Fruit fly (Drosophila melanogaster) whole organism, embryonic: Measurements from ENCODE around the gene spg.

ENCODE experiments used
- Atf-2 ChIP-seq: fragments of 200-800 bp; sonication (Bioruptor generic); optimal IDR thresholded peaks from 2 replicates; lab custom pipeline; 2016; ENCODE audit warnings: missing biosample characterization, missing genetic modification characterization
- Bdp1 ChIP-seq: fragments of 200-800 bp; sonication (Bioruptor generic); optimal IDR thresholded peaks from 3 replicates; lab custom pipeline; 2016; ENCODE audit warnings: missing biosample characterization, missing genetic modification characterization
- CG10431 ChIP-seq: fragments of 200-800 bp; sonication (Bioruptor generic); optimal IDR thresholded peaks from 3 replicates; lab custom pipeline; 2018; ENCODE audit warnings: missing biosample characterization, mild to moderate bottlenecking, missing genetic modification characterization
- CG11695 ChIP-seq: fragments of 200-800 bp; sonication (Bioruptor generic); IDR thresholded peaks from 3 replicates; pipeline ENCODE4 v1.3.6; 2022; ENCODE audit warnings: missing biosample characterization, missing genetic modification characterization
- CG12071 ChIP-seq: fragments of 200-800 bp; sonication (Bioruptor generic); optimal IDR thresholded peaks from 3 replicates; lab custom pipeline; 2018; ENCODE audit warnings: missing biosample characterization, mild to moderate bottlenecking, missing genetic modification characterization
- CG1233 ChIP-seq: fragments of 200-800 bp; sonication (Bioruptor generic); optimal IDR thresholded peaks from 4 replicates; lab custom pipeline; 2018; ENCODE audit warnings: missing biosample characterization, mild to moderate bottlenecking, missing genetic modification characterization
- CG13894 ChIP-seq: fragments of 200-800 bp; sonication (Bioruptor generic); optimal IDR thresholded peaks from 3 replicates; lab custom pipeline; 2018; ENCODE audit warnings: missing biosample characterization, mild to moderate bottlenecking, missing genetic modification characterization, moderate library complexity
- CG1529 ChIP-seq: fragments of 200-800 bp; sonication (Bioruptor generic); optimal IDR thresholded peaks from 3 replicates; lab custom pipeline; 2018; ENCODE audit warnings: missing biosample characterization, missing genetic modification characterization
- CG1647 ChIP-seq: fragments of 200-800 bp; sonication (Bioruptor generic); optimal IDR thresholded peaks from 3 replicates; lab custom pipeline; 2016; ENCODE audit warnings: missing biosample characterization, missing genetic modification characterization
- CG17385 ChIP-seq: fragments of 200-800 bp; sonication (Bioruptor generic); optimal IDR thresholded peaks from 3 replicates; lab custom pipeline; 2018; ENCODE audit warnings: missing biosample characterization, mild to moderate bottlenecking, missing genetic modification characterization
- CG17612 ChIP-seq: fragments of 200-800 bp; sonication (Bioruptor generic); IDR thresholded peaks from 2 replicates; pipeline ENCODE4 v1.3.6; 2022; ENCODE audit warnings: missing biosample characterization, missing genetic modification characterization
- CG18599 ChIP-seq: fragments of 200-800 bp; sonication (Bioruptor generic); optimal IDR thresholded peaks from 3 replicates; lab custom pipeline; 2017; ENCODE audit warnings: missing biosample characterization, missing genetic modification characterization, mild to moderate bottlenecking, moderate library complexity, missing genetic modification reagents
- CG18619 ChIP-seq: fragments of 200-800 bp; sonication (Bioruptor generic); optimal IDR thresholded peaks from 3 replicates; lab custom pipeline; 2017; ENCODE audit warnings: missing biosample characterization, mild to moderate bottlenecking, missing genetic modification characterization
- CG2116 ChIP-seq: fragments of 200-800 bp; sonication (Bioruptor generic); optimal IDR thresholded peaks from 3 replicates; lab custom pipeline; 2018; ENCODE audit warnings: missing biosample characterization, mild to moderate bottlenecking, missing genetic modification characterization
- CG31224 ChIP-seq: fragments of 200-800 bp; sonication (Bioruptor generic); IDR thresholded peaks from 2 replicates; pipeline ENCODE4 v1.3.6; 2022; ENCODE audit warnings: missing biosample characterization, missing genetic modification characterization
- CG31388 ChIP-seq: fragments of 200-800 bp; sonication (Bioruptor generic); optimal IDR thresholded peaks from 2 replicates; lab custom pipeline; 2016; ENCODE audit warnings: missing biosample characterization, missing genetic modification characterization
- CG3838 ChIP-seq: fragments of 200-800 bp; sonication (Bioruptor generic); optimal IDR thresholded peaks from 3 replicates; lab custom pipeline; 2016; ENCODE audit warnings: missing biosample characterization, missing genetic modification characterization
- CG3847 ChIP-seq: fragments of 200-800 bp; sonication (Bioruptor generic); IDR thresholded peaks from 2 replicates; pipeline ENCODE4 v1.3.6; 2022; ENCODE audit warnings: missing biosample characterization, missing genetic modification characterization
- CG43689 ChIP-seq: fragments of 200-800 bp; sonication (Bioruptor generic); IDR thresholded peaks from 2 replicates; pipeline ENCODE4 v1.3.6; 2022; ENCODE audit warnings: missing biosample characterization, missing genetic modification characterization
- CG7372 ChIP-seq: fragments of 200-800 bp; sonication (Bioruptor generic); IDR thresholded peaks from 2 replicates; pipeline ENCODE4 v1.3.6; 2022; ENCODE audit warnings: missing biosample characterization, missing genetic modification characterization
- CG7556 ChIP-seq: fragments of 200-800 bp; sonication (Bioruptor generic); optimal IDR thresholded peaks from 2 replicates; lab custom pipeline; 2017; ENCODE audit warnings: missing biosample characterization, mild to moderate bottlenecking, missing genetic modification characterization
- CG8089 ChIP-seq: fragments of 200-800 bp; sonication (Bioruptor generic); optimal IDR thresholded peaks from 3 replicates; lab custom pipeline; 2016; ENCODE audit warnings: missing biosample characterization, missing genetic modification characterization
- CG8924 ChIP-seq: fragments of 200-800 bp; optimal IDR thresholded peaks from 3 replicates; lab custom pipeline; 2019; ENCODE audit warnings: missing biosample characterization, mild to moderate bottlenecking, missing genetic modification characterization, moderate library complexity
- CG9437 ChIP-seq: fragments of 200-800 bp; sonication (Bioruptor generic); optimal IDR thresholded peaks from 2 replicates; lab custom pipeline; 2018; ENCODE audit warnings: missing biosample characterization, mild to moderate bottlenecking, missing genetic modification characterization
- CrebB ChIP-seq: fragments of 200-800 bp; sonication (Bioruptor generic); optimal IDR thresholded peaks from 3 replicates; lab custom pipeline; 2018; ENCODE audit warnings: missing biosample characterization, mild to moderate bottlenecking, missing genetic modification characterization
- D19A ChIP-seq: fragments of 200-800 bp; optimal IDR thresholded peaks from 3 replicates; lab custom pipeline; 2019; ENCODE audit warnings: missing biosample characterization, mild to moderate bottlenecking, missing genetic modification characterization, moderate library complexity
- Dip3 ChIP-seq: fragments of 200-800 bp; sonication (Bioruptor generic); optimal IDR thresholded peaks from 3 replicates; lab custom pipeline; 2016; ENCODE audit warnings: missing biosample characterization, missing genetic modification characterization
- Lpt ChIP-seq: fragments of >200 bp; optimal IDR thresholded peaks from 2 replicates; lab custom pipeline; 2018; ENCODE audit warnings: missing biosample characterization, missing genetic modification characterization
- MESR4 ChIP-seq: fragments of 200-800 bp; sonication (Bioruptor generic); optimal IDR thresholded peaks from 2 replicates; lab custom pipeline; 2018; ENCODE audit warnings: missing biosample characterization, mild to moderate bottlenecking, missing genetic modification characterization, moderate library complexity
- Nf-YB ChIP-seq: fragments of 200-800 bp; sonication (Bioruptor generic); optimal IDR thresholded peaks from 3 replicates; lab custom pipeline; 2019; ENCODE audit warnings: missing biosample characterization, mild to moderate bottlenecking, missing genetic modification characterization, moderate library complexity
- Opbp ChIP-seq: fragments of 200-800 bp; sonication (Bioruptor generic); IDR thresholded peaks from 3 replicates; pipeline ENCODE4 v1.3.6; 2022; ENCODE audit warnings: missing biosample characterization, missing genetic modification characterization; ENCODE audit not compliant: partially characterized antibody
- ac ChIP-seq: fragments of 200-800 bp; sonication (Bioruptor generic); optimal IDR thresholded peaks from 3 replicates; lab custom pipeline; 2017; ENCODE audit warnings: missing biosample characterization, mild to moderate bottlenecking, missing genetic modification characterization
- al ChIP-seq: fragments of 200-800 bp; sonication (Bioruptor generic); IDR thresholded peaks from 2 replicates; pipeline ENCODE4 v1.3.6; 2022; ENCODE audit warnings: missing biosample characterization, missing genetic modification characterization
- aop ChIP-seq: fragments of 200-800 bp; sonication (Bioruptor generic); IDR thresholded peaks from 2 replicates; pipeline ENCODE4 v1.3.6; 2022; ENCODE audit warnings: missing biosample characterization, missing genetic modification characterization
- ase ChIP-seq: fragments of 200-800 bp; sonication (Bioruptor generic); IDR thresholded peaks from 3 replicates; pipeline ENCODE4 v1.3.6; 2022; ENCODE audit warnings: missing biosample characterization, missing genetic modification characterization
- bab2 ChIP-seq: fragments of 200-800 bp; sonication (Bioruptor generic); optimal IDR thresholded peaks from 2 replicates; lab custom pipeline; 2016; ENCODE audit warnings: missing biosample characterization, missing genetic modification characterization
- bcd ChIP-seq: fragments of 200-800 bp; sonication (Bioruptor generic); optimal IDR thresholded peaks from 2 replicates; lab custom pipeline; 2017; ENCODE audit warnings: missing biosample characterization, mild to moderate bottlenecking, missing genetic modification characterization
- ci ChIP-seq: fragments of 200-800 bp; sonication (Bioruptor generic); IDR thresholded peaks from 3 replicates; pipeline ENCODE4 v1.3.6; 2022; ENCODE audit warnings: missing biosample characterization, missing genetic modification characterization
- dan ChIP-seq: fragments of 200-800 bp; sonication (Bioruptor generic); IDR thresholded peaks from 2 replicates; pipeline ENCODE4 v1.3.6; 2022; ENCODE audit warnings: missing biosample characterization, missing genetic modification characterization
- dm ChIP-seq: fragments of 200-800 bp; sonication (Bioruptor generic); optimal IDR thresholded peaks from 3 replicates; lab custom pipeline; 2016; ENCODE audit warnings: missing biosample characterization, missing genetic modification characterization
- dmrt99B ChIP-seq: fragments of 200-800 bp; sonication (Bioruptor generic); optimal IDR thresholded peaks from 2 replicates; lab custom pipeline; 2018; ENCODE audit warnings: missing biosample characterization, mild to moderate bottlenecking, missing genetic modification characterization, moderate library complexity
- gsb-n ChIP-seq: fragments of 200-800 bp; sonication (Bioruptor generic); optimal IDR thresholded peaks from 3 replicates; lab custom pipeline; 2018; ENCODE audit warnings: missing biosample characterization, mild to moderate bottlenecking, missing genetic modification characterization
- her ChIP-seq: fragments of 200-800 bp; sonication (Bioruptor generic); optimal IDR thresholded peaks from 2 replicates; lab custom pipeline; 2016; ENCODE audit warnings: missing biosample characterization, missing genetic modification characterization
- mld ChIP-seq: fragments of 200-800 bp; sonication (Bioruptor generic); IDR thresholded peaks from 3 replicates; pipeline ENCODE4 v1.3.6; 2022; ENCODE audit warnings: missing biosample characterization, missing genetic modification characterization; ENCODE audit not compliant: partially characterized antibody
- p53 ChIP-seq: fragments of 200-800 bp; sonication (Bioruptor generic); optimal IDR thresholded peaks from 2 replicates; lab custom pipeline; 2016; ENCODE audit warnings: missing biosample characterization, missing genetic modification characterization
- repo ChIP-seq: fragments of 200-800 bp; sonication (Bioruptor generic); optimal IDR thresholded peaks from 2 replicates; lab custom pipeline; 2016; ENCODE audit warnings: missing biosample characterization, missing genetic modification characterization
- seq ChIP-seq: fragments of 200-800 bp; sonication (Bioruptor generic); IDR thresholded peaks from 2 replicates; pipeline ENCODE4 v1.3.6; 2022; ENCODE audit warnings: missing biosample characterization, missing genetic modification characterization
- sr ChIP-seq: fragments of 200-800 bp; sonication (Bioruptor generic); IDR thresholded peaks from 3 replicates; pipeline ENCODE4 v1.3.6; 2022; ENCODE audit warnings: missing biosample characterization, missing genetic modification characterization
- stwl ChIP-seq: fragments of 200-800 bp; sonication (Bioruptor generic); optimal IDR thresholded peaks from 3 replicates; lab custom pipeline; 2018; ENCODE audit warnings: missing biosample characterization, mild to moderate bottlenecking, missing genetic modification characterization, moderate library complexity
- tap ChIP-seq: fragments of 200-800 bp; optimal IDR thresholded peaks from 3 replicates; lab custom pipeline; 2019; ENCODE audit warnings: missing biosample characterization, mild to moderate bottlenecking, missing genetic modification characterization, moderate library complexity
- tio ChIP-seq: fragments of 200-800 bp; sonication (Bioruptor generic); optimal IDR thresholded peaks from 2 replicates; lab custom pipeline; 2017; ENCODE audit warnings: missing biosample characterization, missing genetic modification characterization, inconsistent platforms
- ttk ChIP-seq: fragments of 200-800 bp; sonication (Bioruptor generic); IDR thresholded peaks from 2 replicates; pipeline ENCODE4 v2.1.2; 2022; ENCODE audit warnings: missing biosample characterization, missing genetic modification characterization

The spg gene

DNA sequence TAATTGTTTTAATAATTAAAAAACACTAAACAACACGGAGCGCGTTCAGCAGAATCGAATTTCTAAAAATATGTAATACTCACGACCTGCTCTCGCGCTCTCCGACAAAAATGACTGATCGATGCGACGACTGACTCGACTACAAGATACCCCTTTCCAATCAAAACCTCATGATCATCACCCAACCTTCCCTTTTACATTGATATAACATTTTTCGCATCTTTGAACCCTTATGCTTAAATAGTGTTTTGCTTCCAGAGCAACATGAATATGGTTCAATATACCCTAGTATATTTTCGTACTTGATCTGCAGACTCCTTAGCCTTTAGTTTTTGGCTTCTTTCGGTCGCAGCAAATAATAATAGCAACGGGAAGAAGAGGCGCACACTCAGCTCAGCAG lies 66.7 kb downstream of the spg start (continued):
- TF ChIP-seq D19A (tag; lab: Kevin White, UChicago) (peak; percentile 65), CG12071 (peak; percentile 66), CG13894 (tag; lab: Kevin White, UChicago) (no peak), her (GFP tag; lab: Kevin White, UChicago) (peak; percentile 73), seq (GFP tag; lab: Robert Waterston, UW) (peak; percentile 48), tap (peak; percentile 59), CG3847 (peak; percentile 57), bcd (GFP tag; lab: Kevin White, UChicago) (peak; percentile 71), repo (GFP tag; lab: Kevin White, UChicago) (peak; percentile 63), CrebB (no peak), ci (GFP tag; lab: Robert Waterston, UW) (peak; percentile 88), CG1233 (GFP tag; lab: Kevin White, UChicago) (peak; percentile 32), CG31224 (peak; percentile 36; the same call in 1 of the 2 replicates), Lpt (GFP tag; lab: Kevin White, UChicago) (no peak), gsb-n (tag; lab: Kevin White, UChicago) (no peak), CG1647 (GFP tag; lab: Kevin White, UChicago) (peak; percentile 51), CG18619 (GFP tag; lab: Kevin White, UChicago) (peak; percentile 56), CG17385 (peak; percentile 69), CG1529 (GFP tag; lab: Kevin White, UChicago) (peak; percentile 45), dmrt99B (peak; percentile 83), ac (GFP tag; lab: Kevin White, UChicago) (no peak), aop (no peak), CG17612 (no peak), CG8924 (tag; lab: Kevin White, UChicago) (no peak), CG7556 (GFP tag; lab: Kevin White, UChicago) (peak; percentile 43), CG43689 (GFP tag; lab: Robert Waterston, UW) (peak; percentile 47; the same call in 1 of the 2 replicates), bab2 (GFP tag; lab: Kevin White, UChicago) (peak; percentile 77), MESR4 (no peak), al (GFP tag; lab: Robert Waterston, UW) (peak; percentile 65; the same call in 1 of the 2 replicates), CG2116 (no peak), Nf-YB (GFP tag; lab: Kevin White, UChicago) (no peak), dan (no peak), Opbp (GFP tag; lab: Robert Waterston, UW) (no peak), p53 (no peak), stwl (tag; lab: Kevin White, UChicago) (no peak), CG3838 (no peak), tio (GFP tag; lab: Kevin White, UChicago) (no peak), Bdp1 (GFP tag; lab: Kevin White, UChicago) (peak; percentile 49), Dip3 (peak; percentile 63), ase (GFP tag; lab: Robert Waterston, UW) (peak; percentile 73; the same call in 2 of the 3 replicates), CG7372 (GFP tag; lab: Robert Waterston, UW) (peak; percentile 32; the same call in 1 of the 2 replicates), CG9437 (GFP tag; lab: Kevin White, UChicago) (peak; percentile 51), CG11695 (peak; percentile 55; the same call in 1 of the 3 replicates), mld (GFP tag; lab: Robert Waterston, UW) (no peak), dm (peak; percentile 65), CG31388 (peak; percentile 6), ttk (GFP tag; lab: Robert Waterston, UW) (peak; percentile 83), CG10431 (GFP tag; lab: Kevin White, UChicago) (no peak), sr (GFP tag; lab: Robert Waterston, UW) (peak; percentile 69; the same call in 2 of the 3 replicates), Atf-2 (GFP tag; lab: Kevin White, UChicago) (peak; percentile 72), CG18599 (GFP tag; lab: Kevin White, UChicago) (peak; percentile 40), CG8089 (GFP tag; lab: Kevin White, UChicago) (peak; percentile 65)
